Worm (Caenorhabditis elegans): ENCODE measurements around the gene eef-1B.2.

DNA sequence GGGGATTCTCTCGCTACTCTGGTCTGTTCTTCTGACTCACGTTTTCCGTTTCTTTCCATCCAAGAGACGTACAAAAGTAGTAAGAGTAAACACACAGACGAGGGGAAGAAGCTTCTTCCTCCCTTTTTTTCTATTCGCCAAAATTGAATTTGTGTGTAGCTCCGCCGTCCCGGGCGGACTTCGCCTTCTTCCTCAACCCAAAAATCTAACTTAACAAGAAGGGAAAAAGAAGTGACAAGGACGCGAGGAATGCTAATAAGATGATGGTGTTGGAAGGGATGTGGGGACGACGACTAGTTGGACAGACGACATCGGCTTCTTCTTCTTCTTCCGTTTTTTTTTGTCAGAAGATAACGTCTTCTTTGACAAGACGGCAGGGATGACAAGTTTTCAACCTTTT lies 20.1 kb upstream of the eef-1B.2 start:
- no peak for TF ChIP-seq nhr-12 (tag; optimal IDR thresholded peaks at IDR 0.05)
- no peak for TF ChIP-seq ztf-11 (tag; optimal IDR thresholded peaks at IDR 0.05)
- no peak for TF ChIP-seq lin-13 (tag; optimal IDR thresholded peaks at IDR 0.05)
- TF ChIP-seq pha-4 (tag; optimal IDR thresholded peaks at IDR 0.05): no peak
- no peak for TF ChIP-seq unc-62 (GFP tag; optimal IDR thresholded peaks at IDR 0.05)
- TF ChIP-seq mab-5 (tag; optimal IDR thresholded peaks at IDR 0.05): no peak
- no peak for TF ChIP-seq nhr-2 (tag; optimal IDR thresholded peaks at IDR 0.05)
- no peak for TF ChIP-seq nhr-237 (tag; optimal IDR thresholded peaks at IDR 0.05)
- no peak for TF ChIP-seq lin-32 (GFP tag; optimal IDR thresholded peaks at IDR 0.05)
